Fruit fly (Drosophila melanogaster): ENCODE data around the gene D2hgdh.

DNA sequence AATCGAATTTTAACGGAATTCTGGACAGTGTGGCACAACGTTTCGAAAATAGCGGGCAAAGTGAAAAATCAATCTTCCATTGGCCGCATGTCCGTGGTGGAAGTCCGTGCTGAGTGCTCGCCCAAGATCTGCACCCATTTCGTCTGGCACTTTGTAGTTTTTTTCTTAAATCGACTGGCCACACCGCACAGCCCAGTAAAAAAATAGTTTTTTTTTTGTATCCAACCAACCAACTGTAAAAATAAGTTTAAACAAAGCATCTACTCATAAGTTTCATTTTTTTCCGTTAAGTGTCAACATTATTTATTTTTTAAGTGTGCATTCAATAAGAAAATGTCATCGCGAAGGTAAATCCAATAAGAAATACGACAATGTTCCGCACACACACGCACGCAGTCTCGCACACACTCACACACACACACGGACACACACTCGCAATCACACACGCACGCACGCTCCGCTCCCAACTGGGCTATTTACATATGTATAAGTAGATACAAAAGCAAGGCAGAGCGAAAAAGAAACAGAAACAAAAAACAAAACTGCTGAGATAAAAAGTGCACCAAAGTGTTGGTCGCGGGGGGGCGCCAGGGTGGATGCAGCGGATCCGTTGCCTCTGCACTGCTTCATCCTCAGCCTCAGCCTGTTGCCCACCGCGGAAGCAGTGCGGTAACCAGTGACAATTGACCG lies 47.1 kb upstream of the D2hgdh start, which contains the start of gene csw:
- peak; percentile 70 for TF ChIP-seq Mnt (GFP tag; optimal IDR thresholded peaks at IDR 0.05)
- TF ChIP-seq kay (GFP tag; ENCODE audit: borderline replicate concordance) = no peak
- peak; percentile 70 for TF ChIP-seq ovo (GFP tag; optimal IDR thresholded peaks at IDR 0.05)
- peak; percentile 55 for TF ChIP-seq CG1620 (GFP tag; optimal IDR thresholded peaks at IDR 0.05)
